Fruit fly (Drosophila melanogaster) whole organism, embryonic: ENCODE measurements around the gene opa.

Experiments used
- Abd-B ChIP-seq: fragments of 200-800 bp; sonication (Bioruptor generic); optimal IDR thresholded peaks from 2 replicates; lab custom pipeline; 2018; ENCODE audit warnings: missing biosample characterization, mild to moderate bottlenecking, missing genetic modification characterization, moderate library complexity
- Ada2b ChIP-seq: fragments of 200-800 bp; sonication (Bioruptor generic); IDR thresholded peaks from 2 replicates; pipeline ENCODE4 v1.3.6; 2022; ENCODE audit warnings: missing biosample characterization, missing genetic modification characterization
- Antp ChIP-seq: fragments of 200-800 bp; sonication (Bioruptor generic); optimal IDR thresholded peaks from 3 replicates; lab custom pipeline; 2016; ENCODE audit warnings: missing biosample characterization, missing genetic modification characterization
- B-H1 ChIP-seq: fragments of 200-800 bp; sonication (Bioruptor generic); IDR thresholded peaks from 3 replicates; pipeline ENCODE4 v1.3.6; 2022; ENCODE audit warnings: missing biosample characterization, missing genetic modification characterization
- Bdp1 ChIP-seq: fragments of 200-800 bp; sonication (Bioruptor generic); optimal IDR thresholded peaks from 3 replicates; lab custom pipeline; 2016; ENCODE audit warnings: missing biosample characterization, missing genetic modification characterization
- Bgb ChIP-seq: fragments of 200-800 bp; sonication (Bioruptor generic); IDR thresholded peaks from 2 replicates; pipeline ENCODE4 v1.3.6; 2022; ENCODE audit warnings: missing biosample characterization, missing genetic modification characterization; ENCODE audit not compliant: partially characterized antibody
- CG10979 ChIP-seq: fragments of 200-800 bp; sonication (Bioruptor generic); optimal IDR thresholded peaks from 2 replicates; lab custom pipeline; 2018; ENCODE audit warnings: missing biosample characterization, mild to moderate bottlenecking, missing genetic modification characterization, moderate library complexity
- CG15514 ChIP-seq: fragments of 200-800 bp; sonication (Bioruptor generic); optimal IDR thresholded peaks from 3 replicates; lab custom pipeline; 2017; ENCODE audit warnings: missing biosample characterization, missing genetic modification characterization, mild to moderate bottlenecking, moderate library complexity, missing genetic modification reagents
- CG1603 ChIP-seq: fragments of 200-800 bp; sonication (Bioruptor generic); optimal IDR thresholded peaks from 2 replicates; lab custom pipeline; 2019; ENCODE audit warnings: missing biosample characterization, mild to moderate bottlenecking, missing genetic modification characterization, moderate library complexity
- CG2129 ChIP-seq: fragments of 200-800 bp; sonication (Bioruptor generic); IDR thresholded peaks from 2 replicates; pipeline ENCODE4 v1.3.6; 2022; ENCODE audit warnings: missing biosample characterization, missing genetic modification characterization; ENCODE audit not compliant: partially characterized antibody
- CG30431 ChIP-seq: fragments of 200-800 bp; sonication (Bioruptor generic); optimal IDR thresholded peaks from 2 replicates; lab custom pipeline; 2017; ENCODE audit warnings: missing biosample characterization, missing genetic modification characterization
- CG3065 ChIP-seq: fragments of 200-800 bp; sonication (Bioruptor generic); optimal IDR thresholded peaks from 2 replicates; lab custom pipeline; 2016; ENCODE audit warnings: missing biosample characterization, missing genetic modification characterization
- CG31441 ChIP-seq: fragments of 200-800 bp; sonication (Bioruptor generic); IDR thresholded peaks from 2 replicates; pipeline ENCODE4 v1.3.6; 2022; ENCODE audit warnings: missing biosample characterization, missing genetic modification characterization
- CG3847 ChIP-seq: fragments of 200-800 bp; sonication (Bioruptor generic); IDR thresholded peaks from 2 replicates; pipeline ENCODE4 v1.3.6; 2022; ENCODE audit warnings: missing biosample characterization, missing genetic modification characterization
- CG4424 ChIP-seq: fragments of 200-800 bp; sonication (Bioruptor generic); optimal IDR thresholded peaks from 3 replicates; lab custom pipeline; 2016; ENCODE audit warnings: missing biosample characterization, missing genetic modification characterization
- CG5245 ChIP-seq: fragments of 200-800 bp; sonication (Bioruptor generic); optimal IDR thresholded peaks from 3 replicates; lab custom pipeline; 2016; ENCODE audit warnings: missing biosample characterization, missing genetic modification characterization
- E2f1 ChIP-seq: fragments of 200-800 bp; sonication (Bioruptor generic); IDR thresholded peaks from 2 replicates; pipeline ENCODE4 v1.3.6; 2022; ENCODE audit warnings: missing biosample characterization, missing genetic modification characterization
- HmgD ChIP-seq: fragments of 200-800 bp; sonication (Bioruptor generic); optimal IDR thresholded peaks from 3 replicates; lab custom pipeline; 2016; ENCODE audit warnings: missing biosample characterization, missing genetic modification characterization
- Lim3 ChIP-seq: fragments of 200-800 bp; sonication (Bioruptor generic); IDR thresholded peaks from 2 replicates; pipeline ENCODE4 v1.3.6; 2022; ENCODE audit warnings: missing biosample characterization, missing genetic modification characterization
- Mad ChIP-seq: fragments of 200-800 bp; sonication (Bioruptor generic); optimal IDR thresholded peaks from 2 replicates; lab custom pipeline; 2016; ENCODE audit warnings: missing biosample characterization, missing genetic modification characterization
- Med ChIP-seq: fragments of 200-800 bp; sonication (Bioruptor generic); peaks from one replicate; lab custom pipeline; 2016; ENCODE audit warnings: missing biosample characterization, missing genetic modification characterization, mild to moderate bottlenecking, inconsistent platforms, moderate library complexity
- Myb ChIP-seq: fragments of 200-800 bp; sonication (Bioruptor generic); optimal IDR thresholded peaks from 2 replicates; lab custom pipeline; 2016; ENCODE audit warnings: missing biosample characterization, missing genetic modification characterization
- Pdp1 ChIP-seq, 2 experiments: fragments of 200-800 bp; sonication (Bioruptor generic); optimal IDR thresholded peaks; 3 replicates each; lab custom pipeline; 2016; ENCODE audit warnings: missing biosample characterization in 2 of 2, missing genetic modification characterization in 2 of 2, mild to moderate bottlenecking in 1 of 2, moderate library complexity in 1 of 2
- Ravus ChIP-seq: fragments of 200-800 bp; sonication (Bioruptor generic); IDR thresholded peaks from 2 replicates; pipeline ENCODE4 v1.3.6; 2022; ENCODE audit warnings: missing biosample characterization, missing genetic modification characterization
- Ssrp ChIP-seq: fragments of 200-800 bp; sonication (Bioruptor generic); optimal IDR thresholded peaks from 2 replicates; lab custom pipeline; 2018; ENCODE audit warnings: missing biosample characterization, mild to moderate bottlenecking, missing genetic modification characterization, moderate library complexity
- Stat92E ChIP-seq, 3 experiments: fragments of >200 bp in 2 of 3; fragments of 200-800 bp in 1 of 3; sonication (Bioruptor generic) in 1 of 3; optimal IDR thresholded peaks; 2 replicates each; lab custom pipeline; 2017 to 2019; ENCODE audit warnings: missing biosample characterization in 3 of 3, missing genetic modification characterization in 3 of 3, mild to moderate bottlenecking in 1 of 3, moderate library complexity in 1 of 3
- aop ChIP-seq: fragments of 200-800 bp; sonication (Bioruptor generic); IDR thresholded peaks from 2 replicates; pipeline ENCODE4 v1.3.6; 2022; ENCODE audit warnings: missing biosample characterization, missing genetic modification characterization
- ase ChIP-seq: fragments of 200-800 bp; sonication (Bioruptor generic); IDR thresholded peaks from 3 replicates; pipeline ENCODE4 v1.3.6; 2022; ENCODE audit warnings: missing biosample characterization, missing genetic modification characterization
- bigmax ChIP-seq: fragments of 200-800 bp; sonication (Bioruptor generic); optimal IDR thresholded peaks from 2 replicates; lab custom pipeline; 2018; ENCODE audit warnings: missing biosample characterization, mild to moderate bottlenecking, missing genetic modification characterization
- br ChIP-seq: fragments of >200 bp; optimal IDR thresholded peaks from 2 replicates; lab custom pipeline; 2017
- chif ChIP-seq, 2 experiments: fragments of 200-800 bp; sonication (Bioruptor generic); optimal IDR thresholded peaks; 3 replicates each; lab custom pipeline; 2016; ENCODE audit warnings: missing biosample characterization in 2 of 2, missing genetic modification characterization in 2 of 2
- ci ChIP-seq: fragments of 200-800 bp; sonication (Bioruptor generic); IDR thresholded peaks from 3 replicates; pipeline ENCODE4 v1.3.6; 2022; ENCODE audit warnings: missing biosample characterization, missing genetic modification characterization
- dm ChIP-seq: fragments of 200-800 bp; sonication (Bioruptor generic); optimal IDR thresholded peaks from 3 replicates; lab custom pipeline; 2016; ENCODE audit warnings: missing biosample characterization, missing genetic modification characterization
- fru ChIP-seq: fragments of >200 bp; optimal IDR thresholded peaks from 2 replicates; lab custom pipeline; 2017
- gsb ChIP-seq: fragments of 200-800 bp; sonication (Bioruptor generic); IDR thresholded peaks from 2 replicates; pipeline ENCODE4 v1.3.6; 2022; ENCODE audit warnings: missing biosample characterization, missing genetic modification characterization
- knrl ChIP-seq: fragments of 200-800 bp; sonication (Bioruptor generic); IDR thresholded peaks from 3 replicates; pipeline ENCODE4 v1.3.6; 2022; ENCODE audit warnings: missing biosample characterization, missing genetic modification characterization; ENCODE audit not compliant: partially characterized antibody
- lab ChIP-seq: fragments of 200-800 bp; sonication (Bioruptor generic); optimal IDR thresholded peaks from 3 replicates; lab custom pipeline; 2017; ENCODE audit warnings: missing biosample characterization, missing genetic modification characterization, mild to moderate bottlenecking, moderate library complexity, missing genetic modification reagents
- lov ChIP-seq, 2 experiments: fragments of 200-800 bp in 1 of 2; fragments of >200 bp in 1 of 2; sonication (Bioruptor generic) in 1 of 2; IDR thresholded peaks in 1 of 2; optimal IDR thresholded peaks in 1 of 2; 2 replicates in 1 of 2; 3 replicates in 1 of 2; pipeline versions ENCODE4 v1.3.6 to Lab custom; 2017 to 2022; ENCODE audit warnings: missing biosample characterization in 1 of 2, missing genetic modification characterization in 1 of 2
- mam ChIP-seq: fragments of 200-800 bp; sonication (Bioruptor generic); optimal IDR thresholded peaks from 3 replicates; lab custom pipeline; 2016; ENCODE audit warnings: missing biosample characterization, missing genetic modification characterization
- mld ChIP-seq: fragments of 200-800 bp; sonication (Bioruptor generic); IDR thresholded peaks from 3 replicates; pipeline ENCODE4 v1.3.6; 2022; ENCODE audit warnings: missing biosample characterization, missing genetic modification characterization; ENCODE audit not compliant: partially characterized antibody
- nau ChIP-seq: fragments of 200-800 bp; sonication (Bioruptor generic); optimal IDR thresholded peaks from 3 replicates; lab custom pipeline; 2017; ENCODE audit warnings: missing biosample characterization, mild to moderate bottlenecking, missing genetic modification characterization, missing genetic modification reagents
- prd ChIP-seq, 3 experiments: fragments of >200 bp in 2 of 3; fragments of 200-800 bp in 1 of 3; sonication (Bioruptor generic) in 1 of 3; optimal IDR thresholded peaks in 2 of 3; IDR thresholded peaks in 1 of 3; 2 replicates in 2 of 3; 3 replicates in 1 of 3; pipeline versions ENCODE4 v1.3.6 to Lab custom; 2017 to 2022; ENCODE audit warnings: missing biosample characterization in 1 of 3, missing genetic modification characterization in 1 of 3
- sima ChIP-seq: fragments of 200-800 bp; sonication (Bioruptor generic); optimal IDR thresholded peaks from 2 replicates; lab custom pipeline; 2016; ENCODE audit warnings: missing biosample characterization, missing genetic modification characterization
- ssp ChIP-seq: fragments of 200-800 bp; sonication (Bioruptor generic); IDR thresholded peaks from 2 replicates; pipeline ENCODE4 v1.3.6; 2022; ENCODE audit warnings: missing biosample characterization, missing genetic modification characterization
- stwl ChIP-seq: fragments of 200-800 bp; sonication (Bioruptor generic); optimal IDR thresholded peaks from 3 replicates; lab custom pipeline; 2018; ENCODE audit warnings: missing biosample characterization, mild to moderate bottlenecking, missing genetic modification characterization, moderate library complexity
- tin ChIP-seq: fragments of 200-800 bp; sonication (Bioruptor generic); optimal IDR thresholded peaks from 3 replicates; lab custom pipeline; 2016; ENCODE audit warnings: missing biosample characterization, missing genetic modification characterization
- tll ChIP-seq, 2 experiments: fragments of 200-800 bp in 1 of 2; fragments of >200 bp in 1 of 2; sonication (Bioruptor generic) in 1 of 2; optimal IDR thresholded peaks; 2 replicates each; lab custom pipeline; 2017 to 2019; ENCODE audit warnings: missing biosample characterization in 2 of 2, missing genetic modification characterization in 2 of 2, mild to moderate bottlenecking in 1 of 2, moderate library complexity in 1 of 2
- tup ChIP-seq: fragments of 200-800 bp; sonication (Bioruptor generic); optimal IDR thresholded peaks from 2 replicates; lab custom pipeline; 2016; ENCODE audit warnings: missing biosample characterization, mild to moderate bottlenecking, missing genetic modification characterization, moderate library complexity
- tx ChIP-seq: fragments of 200-800 bp; sonication (Bioruptor generic); optimal IDR thresholded peaks from 2 replicates; lab custom pipeline; 2016; ENCODE audit warnings: missing biosample characterization, missing genetic modification characterization

The opa gene

DNA sequence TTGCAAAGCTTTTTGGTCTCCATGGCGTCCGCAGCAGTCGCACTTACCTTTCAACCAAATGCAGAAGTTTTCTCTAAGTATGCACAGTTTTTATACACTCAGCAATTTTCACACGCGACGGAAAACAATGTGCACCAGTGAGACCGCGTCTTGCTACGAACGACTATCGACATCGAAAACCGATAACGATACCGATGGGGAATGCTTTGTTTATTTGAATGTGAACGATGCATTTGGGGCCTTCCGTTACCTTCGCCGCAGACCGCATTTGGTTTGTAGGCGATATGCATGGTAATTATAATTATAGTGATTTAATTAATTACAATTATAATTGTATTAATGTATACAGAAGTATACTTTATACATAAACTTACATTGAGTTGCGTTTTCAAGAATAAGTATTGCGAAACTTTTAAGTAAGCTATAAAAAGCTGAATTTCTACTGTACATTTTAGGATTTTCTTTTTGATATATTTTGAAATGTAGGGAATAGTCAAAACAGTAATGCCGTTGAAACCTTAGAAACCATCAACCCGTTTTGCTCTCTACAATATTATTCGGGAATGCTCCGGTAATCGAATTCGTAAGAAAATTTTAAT lies 40.6 kb upstream of the opa start, which contains the start of the genes Hus1-like and ctrip (continued):
- TF ChIP-seq B-H1 (GFP tag; lab: Robert Waterston, UW), result no peak; the same call in 2 of the 3 replicates
- TF ChIP-seq aop (GFP tag; lab: Robert Waterston, UW), result no peak
- TF ChIP-seq Myb (GFP tag; lab: Kevin White, UChicago), result peak; percentile 12
- no peak for TF ChIP-seq lov (optimal IDR thresholded peaks at IDR 0.05; lab: Kevin White, UChicago)
- no peak for TF ChIP-seq lov (GFP tag; IDR thresholded peaks at IDR 0.05; lab: Robert Waterston, UW)
- TF ChIP-seq CG15514 (GFP tag; lab: Kevin White, UChicago), result peak; percentile 50
- no peak for TF ChIP-seq br (lab: Kevin White, UChicago)
- TF ChIP-seq Med (GFP tag; lab: Kevin White, UChicago), result peak; percentile 86
- no peak for TF ChIP-seq CG5245 (GFP tag; lab: Kevin White, UChicago)
- no peak for TF ChIP-seq Lim3
- TF ChIP-seq tll (GFP tag; optimal IDR thresholded peaks at IDR 0.05; lab: Kevin White, UChicago), result no peak
- TF ChIP-seq Ssrp (tag; lab: Kevin White, UChicago), result no peak
- no peak for TF ChIP-seq Ada2b
- TF ChIP-seq E2f1 (GFP tag; lab: Robert Waterston, UW), result peak; percentile 8; the same call in 1 of the 2 replicates
- no peak for TF ChIP-seq Ravus (GFP tag; lab: Robert Waterston, UW)
- no peak for TF ChIP-seq Mad (GFP tag; lab: Kevin White, UChicago)
- peak; percentile 1 for TF ChIP-seq CG10979 (tag; lab: Kevin White, UChicago)
- peak in 1 of 3 experiments; percentile 24 for TF ChIP-seq Stat92E (GFP tag; optimal IDR thresholded peaks at IDR 0.05; lab: Kevin White, UChicago)
- TF ChIP-seq ase (GFP tag; lab: Robert Waterston, UW), result no peak
- peak; percentile 95 for TF ChIP-seq ssp (GFP tag; lab: Robert Waterston, UW)
- no peak for TF ChIP-seq Pdp1 (GFP tag; optimal IDR thresholded peaks at IDR 0.05; lab: Kevin White, UChicago)
- TF ChIP-seq CG31441 (GFP tag; lab: Robert Waterston, UW), result no peak
- no peak for TF ChIP-seq CG4424 (GFP tag; lab: Kevin White, UChicago)
- TF ChIP-seq Bgb, result peak; percentile 56
- TF ChIP-seq chif (GFP tag; optimal IDR thresholded peaks at IDR 0.05; lab: Kevin White, UChicago), result no peak
- no peak for TF ChIP-seq tup (GFP tag; lab: Kevin White, UChicago)
- TF ChIP-seq Bdp1 (GFP tag; lab: Kevin White, UChicago), result no peak
- TF ChIP-seq tx, result no peak
- no peak for TF ChIP-seq sima (GFP tag; lab: Kevin White, UChicago)
- TF ChIP-seq CG3847 (GFP tag; lab: Robert Waterston, UW), result 0 out of 2 replicates have a peak, but pooled peaks have one; percentile 16
- peak; percentile 53 for TF ChIP-seq stwl (tag; lab: Kevin White, UChicago)
- peak; percentile 19 for TF ChIP-seq tin (GFP tag; lab: Kevin White, UChicago)
- TF ChIP-seq ci (GFP tag; lab: Robert Waterston, UW), result 0 out of 3 replicates have a peak, but pooled peaks have one; percentile 29
- no peak for TF ChIP-seq prd (optimal IDR thresholded peaks at IDR 0.05; lab: Kevin White, UChicago)
- TF ChIP-seq prd (GFP tag; IDR thresholded peaks at IDR 0.05; lab: Robert Waterston, UW), result peak; percentile 45; the same call in 2 of the 3 replicates
- no peak for TF ChIP-seq CG3065
- TF ChIP-seq HmgD, result no peak
- peak; percentile 67 for TF ChIP-seq mld (GFP tag; lab: Robert Waterston, UW)
- peak; percentile 37 for TF ChIP-seq Abd-B (GFP tag; lab: Kevin White, UChicago)
- no peak for TF ChIP-seq CG30431 (GFP tag; lab: Kevin White, UChicago)
- no peak for TF ChIP-seq bigmax
- TF ChIP-seq dm (GFP tag; lab: Kevin White, UChicago), result peak; percentile 49
- no peak for TF ChIP-seq gsb (GFP tag; lab: Robert Waterston, UW)
- peak; percentile 72 for TF ChIP-seq CG1603 (tag; lab: Kevin White, UChicago)
- TF ChIP-seq nau (GFP tag; lab: Kevin White, UChicago), result no peak
- no peak for TF ChIP-seq mam (GFP tag; lab: Kevin White, UChicago)
- TF ChIP-seq Antp (GFP tag; lab: Kevin White, UChicago), result no peak
- no peak for TF ChIP-seq CG2129 (GFP tag; lab: Robert Waterston, UW)
- peak; percentile 24 for TF ChIP-seq lab (GFP tag; lab: Kevin White, UChicago)
- TF ChIP-seq knrl (GFP tag; lab: Robert Waterston, UW), result peak; percentile 40; the same call in 1 of the 3 replicates
- no peak for TF ChIP-seq fru
